Worm (Caenorhabditis elegans): ENCODE measurements around the gene srh-92.

DNA sequence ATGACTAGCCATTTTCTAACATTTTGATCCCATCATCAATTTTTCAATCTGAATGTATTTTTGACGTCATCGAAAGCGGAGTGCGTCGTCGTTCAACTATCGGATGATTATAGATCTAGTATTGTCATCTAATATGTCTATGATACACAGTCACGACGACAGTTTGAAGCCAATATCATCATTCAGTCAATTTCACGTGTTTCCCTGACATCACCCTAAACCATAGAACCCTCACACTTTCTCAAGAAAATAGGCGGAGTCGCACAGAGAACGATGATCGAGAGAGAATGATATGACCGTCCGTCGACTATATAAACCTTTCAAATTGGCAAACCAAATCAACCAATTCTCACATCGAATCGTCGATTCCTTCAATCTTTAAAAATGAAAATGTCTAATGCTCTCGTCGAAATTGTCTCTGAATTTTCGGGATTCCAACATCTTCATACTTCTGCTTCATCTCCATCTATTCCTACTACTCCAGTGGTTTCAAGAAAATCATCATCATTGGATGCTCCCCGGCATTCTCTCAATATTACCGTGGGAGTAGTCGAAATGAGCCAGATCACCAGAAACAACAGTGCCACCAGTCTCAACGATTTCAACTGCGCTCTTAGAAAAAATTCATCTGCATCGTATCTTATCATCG lies 44.9 kb downstream of the srh-92 start, which contains the start of gene F18E3.13:
- TF ChIP-seq aly-1 (tag; optimal IDR thresholded peaks at IDR 0.05) (no peak), ama-1 (optimal IDR thresholded peaks at IDR 0.05) (no peak), sea-1 (GFP tag; conservative IDR thresholded peaks at IDR 0.05) (no peak), ceh-36 (tag; optimal IDR thresholded peaks at IDR 0.05) (no peak), hmg-4 (GFP tag; optimal IDR thresholded peaks at IDR 0.05) (no peak), flt-1 (GFP tag; IDR thresholded peaks at IDR 0.05) (no peak), scrt-1 (GFP tag; IDR thresholded peaks at IDR 0.05) (no peak), ceh-13 (GFP tag; optimal IDR thresholded peaks at IDR 0.05) (no peak), tbx-11 (GFP tag; IDR thresholded peaks at IDR 0.05) (no peak), tra-4 (tag; optimal IDR thresholded peaks at IDR 0.05) (no peak), pes-1 (GFP tag; IDR thresholded peaks at IDR 0.05) (no peak), F13C5.2 (tag; optimal IDR thresholded peaks at IDR 0.05) (no peak), tbx-37 (GFP tag; conservative IDR thresholded peaks at IDR 0.05) (no peak)
